Fruit fly (Drosophila melanogaster): ENCODE data around the gene CG15747.

Gene CG15747

DNA sequence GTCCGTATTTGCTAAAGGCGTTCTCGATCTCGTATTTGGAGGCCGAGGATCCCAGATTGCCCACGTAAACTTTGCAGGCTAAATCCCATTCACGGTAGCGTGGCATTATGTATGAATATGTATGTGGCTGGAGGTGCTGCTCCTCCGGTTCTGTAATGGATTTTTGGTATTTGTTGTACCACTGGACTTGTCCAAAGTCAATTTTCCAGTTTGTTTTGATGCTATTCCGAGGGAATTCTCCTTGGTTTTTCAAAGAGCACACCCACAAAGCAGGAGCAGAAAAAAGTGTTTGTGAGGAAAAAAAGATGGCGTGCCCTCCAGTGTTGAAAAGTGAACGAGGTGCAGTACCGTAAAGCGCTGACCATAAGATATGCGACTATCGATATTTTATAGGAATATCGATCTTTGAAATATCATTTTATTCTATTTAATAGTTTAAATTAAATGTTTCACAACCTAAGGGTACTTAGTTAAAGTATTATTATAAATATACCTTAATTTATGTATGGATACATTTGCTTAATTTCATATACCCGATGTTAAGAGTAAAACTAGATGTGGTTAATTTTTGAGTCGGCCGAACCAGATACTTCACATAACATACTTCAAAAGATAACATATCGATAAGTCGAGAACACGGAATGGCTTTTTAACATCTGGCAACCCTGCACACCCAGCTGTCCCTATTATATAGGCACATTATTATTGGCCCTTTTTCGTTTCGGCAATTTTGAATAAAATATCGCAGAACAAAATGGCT is 46.6 kb downstream of the CG15747 start, which contains the start of the genes Rbp1-like and Tim9a (continued):
- TF ChIP-seq CG11696 (GFP tag; IDR thresholded peaks at IDR 0.05) (no peak), CG2889 (GFP tag; IDR thresholded peaks at IDR 0.05) (no peak), da (GFP tag; optimal IDR thresholded peaks at IDR 0.05) (no peak), kni (GFP tag; optimal IDR thresholded peaks at IDR 0.05) (no peak), NC2β (GFP tag; optimal IDR thresholded peaks at IDR 0.05) (no peak), CG2678 (tag; optimal IDR thresholded peaks at IDR 0.05) (peak; percentile 55), MESR4 (GFP tag; optimal IDR thresholded peaks at IDR 0.05) (peak; percentile 92), ATbp (GFP tag; optimal IDR thresholded peaks at IDR 0.05) (no peak)

dm6 chrX:13386776-13387175 is 48.7 kb downstream of the CG15747 start:
- TF ChIP-seq CG10543 (GFP tag; optimal IDR thresholded peaks at IDR 0.05) (no peak), CG32532 (GFP tag; IDR thresholded peaks at IDR 0.05) (no peak), Hey (tag; optimal IDR thresholded peaks at IDR 0.05) (no peak), ken (GFP tag; IDR thresholded peaks at IDR 0.05) (no peak), CG13424 (tag; optimal IDR thresholded peaks at IDR 0.05) (no peak), zen (tag; optimal IDR thresholded peaks at IDR 0.05) (no peak), gcm2 (GFP tag; optimal IDR thresholded peaks at IDR 0.05) (no peak), CG15479 (GFP tag; optimal IDR thresholded peaks at IDR 0.05) (no peak), kay (GFP tag; optimal IDR thresholded peaks at IDR 0.05) (no peak), ranshi (GFP tag; IDR thresholded peaks at IDR 0.05) (no peak), CG17385 (GFP tag; optimal IDR thresholded peaks at IDR 0.05) (no peak), MESR4 (GFP tag; optimal IDR thresholded peaks at IDR 0.05) (peak; percentile 45), CG10274 (GFP tag; optimal IDR thresholded peaks at IDR 0.05) (no peak), cad (GFP tag; optimal IDR thresholded peaks at IDR 0.05) (no peak), emc (GFP tag; optimal IDR thresholded peaks at IDR 0.05) (no peak), crc (GFP tag; optimal IDR thresholded peaks at IDR 0.05) (no peak), chif (GFP tag; optimal IDR thresholded peaks at IDR 0.05) (no peak), lilli (GFP tag; optimal IDR thresholded peaks at IDR 0.05) (no peak), Spps (tag; optimal IDR thresholded peaks at IDR 0.05) (no peak), CG11247 (GFP tag; IDR thresholded peaks at IDR 0.05) (no peak), cg (GFP tag; optimal IDR thresholded peaks at IDR 0.05) (peak; percentile 58), Bdp1 (GFP tag; optimal IDR thresholded peaks at IDR 0.05) (no peak), CTCF (GFP tag; optimal IDR thresholded peaks at IDR 0.05) (no peak), CG10462 (GFP tag; optimal IDR thresholded peaks at IDR 0.05) (no peak), Pdp1 (GFP tag; optimal IDR thresholded peaks at IDR 0.05) (peak in 1 of 2 experiments; percentile 79), CG8478 (optimal IDR thresholded peaks at IDR 0.05) (peak; percentile 49), CG3847 (GFP tag; IDR thresholded peaks at IDR 0.05) (no peak), fd3F (GFP tag; optimal IDR thresholded peaks at IDR 0.05) (no peak), lmd (GFP tag; IDR thresholded peaks at IDR 0.05) (no peak), CG30403 (GFP tag; optimal IDR thresholded peaks at IDR 0.05) (no peak), vnd (GFP tag; IDR thresholded peaks at IDR 0.05; ENCODE audit: partially characterized antibody) (no peak), Med (GFP tag) (peak; percentile 51), CG1832 (GFP tag; optimal IDR thresholded peaks at IDR 0.05) (peak; percentile 75), CG15011 (GFP tag; optimal IDR thresholded peaks at IDR 0.05) (no peak), hkb (optimal IDR thresholded peaks at IDR 0.05) (no peak), hkb (GFP tag; IDR thresholded peaks at IDR 0.05) (no peak), h (optimal IDR thresholded peaks at IDR 0.05) (no peak), CG4360 (GFP tag; IDR thresholded peaks at IDR 0.05) (peak; percentile 16), CG14441 (GFP tag; IDR thresholded peaks at IDR 0.05) (no peak), CG10267 (tag; optimal IDR thresholded peaks at IDR 0.05) (no peak), Hsf (GFP tag; optimal IDR thresholded peaks at IDR 0.05) (no peak), jing (GFP tag; optimal IDR thresholded peaks at IDR 0.05) (no peak), CG10979 (tag; optimal IDR thresholded peaks at IDR 0.05) (no peak), CG17612 (GFP tag; IDR thresholded peaks at IDR 0.05) (no peak)
